Worm (Caenorhabditis elegans) whole organism, L1 larva: ENCODE results near the gene T27E9.6.

Experiments used
- C34B4.2 ChIP-seq: sonication (generic microtip); optimal IDR thresholded peaks from 2 replicates; lab custom pipeline; 2017; ENCODE audit warnings: mild to moderate bottlenecking, missing genetic modification characterization, missing compliant biosample characterization
- F16B12.6 ChIP-seq: fragments of 150-350 bp; optimal IDR thresholded peaks from 2 replicates; lab custom pipeline; 2014; ENCODE audit warnings: missing biosample characterization, missing genetic modification characterization
- Y116A8C.19 ChIP-seq: sonication (generic microtip); optimal IDR thresholded peaks from 2 replicates; lab custom pipeline; 2016; ENCODE audit warnings: missing compliant biosample characterization, missing genetic modification characterization, borderline replicate concordance
- alr-1 ChIP-seq: fragments of 200-800 bp; sonication (Bioruptor generic); optimal IDR thresholded peaks from 2 replicates; lab custom pipeline; 2018; ENCODE audit warnings: borderline replicate concordance, mild to moderate bottlenecking, missing genetic modification characterization, missing compliant biosample characterization
- aly-2 ChIP-seq: fragments of 150-350 bp; optimal IDR thresholded peaks from 2 replicates; lab custom pipeline; 2014; ENCODE audit warnings: missing biosample characterization, missing genetic modification characterization
- blmp-1 ChIP-seq: fragments of 150-350 bp; optimal IDR thresholded peaks from 2 replicates; lab custom pipeline; 2014; ENCODE audit warnings: missing biosample characterization, missing genetic modification characterization
- ceh-8 ChIP-seq: fragments of 200-800 bp; sonication (Bioruptor generic); optimal IDR thresholded peaks from 2 replicates; lab custom pipeline; 2018; ENCODE audit warnings: mild to moderate bottlenecking, missing genetic modification characterization, moderate library complexity, missing compliant biosample characterization
- ceh-90 ChIP-seq: sonication (generic microtip); optimal IDR thresholded peaks from 2 replicates; lab custom pipeline; 2016; ENCODE audit warnings: missing genetic modification characterization, missing compliant biosample characterization
- ces-1 ChIP-seq: fragments of 150-350 bp; optimal IDR thresholded peaks from 2 replicates; lab custom pipeline; 2014; ENCODE audit warnings: missing biosample characterization, missing genetic modification reagents, missing genetic modification characterization
- dsc-1 ChIP-seq: sonication (generic microtip); optimal IDR thresholded peaks from 2 replicates; lab custom pipeline; 2016; ENCODE audit warnings: mild to moderate bottlenecking, missing genetic modification characterization, missing compliant biosample characterization
- efl-1 ChIP-seq, 4 experiments: fragments of 150-350 bp; optimal IDR thresholded peaks in 3 of 4; peaks in 1 of 4; 1 replicate in 1 of 4; 2 replicates in 3 of 4; lab custom pipeline; 2014; ENCODE audit warnings: missing biosample characterization in 2 of 4, missing genetic modification characterization in 2 of 4, missing genetic modification reagents in 2 of 4
- egl-27 ChIP-seq, 2 experiments: fragments of 150-350 bp in 1 of 2; sonication (generic microtip); optimal IDR thresholded peaks; 3 replicates each; lab custom pipeline; 2017 to 2018; ENCODE audit warnings: missing biosample characterization in 2 of 2, missing genetic modification characterization in 2 of 2, missing genetic modification reagents in 2 of 2
- elt-2 ChIP-seq: sonication (generic microtip); optimal IDR thresholded peaks from 2 replicates; lab custom pipeline; 2016; ENCODE audit warnings: missing genetic modification characterization, mild to moderate bottlenecking, inconsistent platforms, missing compliant biosample characterization, missing genetic modification reagents
- elt-3 ChIP-seq, 6 experiments: fragments of 150-350 bp in 1 of 6; sonication (generic microtip); optimal IDR thresholded peaks; 2 replicates each; lab custom pipeline; 2017 to 2018; ENCODE audit warnings: missing biosample characterization in 6 of 6, missing genetic modification characterization in 6 of 6, inconsistent platforms in 1 of 6
- ets-5 ChIP-seq: fragments of 200-800 bp; sonication (Bioruptor generic); IDR thresholded peaks from 2 replicates; pipeline ENCODE4 v1.3.6; 2022; ENCODE audit warnings: missing genetic modification characterization, missing compliant biosample characterization
- fkh-4 ChIP-seq: sonication (generic microtip); optimal IDR thresholded peaks from 2 replicates; lab custom pipeline; 2016; ENCODE audit warnings: missing compliant biosample characterization, missing genetic modification characterization, borderline replicate concordance
- hlh-4 ChIP-seq: sonication (generic microtip); optimal IDR thresholded peaks from 2 replicates; lab custom pipeline; 2016; ENCODE audit warnings: mild to moderate bottlenecking, missing genetic modification characterization, missing compliant biosample characterization
- lin-13 ChIP-seq: fragments of 150-350 bp; optimal IDR thresholded peaks from 2 replicates; lab custom pipeline; 2014; ENCODE audit warnings: missing biosample characterization, missing genetic modification reagents, missing genetic modification characterization
- lin-15B ChIP-seq: fragments of 150-350 bp; sonication (generic microtip); optimal IDR thresholded peaks from 3 replicates; lab custom pipeline; 2014; ENCODE audit warnings: missing biosample characterization, missing genetic modification characterization
- mab-9 ChIP-seq: fragments of 200-800 bp; sonication (Bioruptor generic); IDR thresholded peaks from 2 replicates; pipeline ENCODE4 v1.3.6; 2022; ENCODE audit warnings: missing genetic modification reagents, missing genetic modification characterization, missing compliant biosample characterization
- mef-2 ChIP-seq: fragments of 150-350 bp; optimal IDR thresholded peaks from 2 replicates; lab custom pipeline; 2014; ENCODE audit warnings: missing biosample characterization, missing genetic modification characterization
- nhr-11 ChIP-seq: fragments of 150-350 bp; optimal IDR thresholded peaks from 2 replicates; lab custom pipeline; 2014; ENCODE audit warnings: missing biosample characterization, missing genetic modification characterization
- nhr-19 ChIP-seq: fragments of 200-800 bp; sonication (Bioruptor generic); conservative IDR thresholded peaks from 2 replicates; pipeline ENCODE4 v1.3.6; 2022; ENCODE audit warnings: missing genetic modification characterization, missing compliant biosample characterization
- nhr-28 ChIP-seq: fragments of 150-350 bp; optimal IDR thresholded peaks from 2 replicates; lab custom pipeline; 2014; ENCODE audit warnings: missing biosample characterization, missing genetic modification characterization
- nhr-47 ChIP-seq: sonication (generic microtip); optimal IDR thresholded peaks from 2 replicates; lab custom pipeline; 2016; ENCODE audit warnings: mild to moderate bottlenecking, missing genetic modification characterization, moderate library complexity, missing compliant biosample characterization
- nhr-71 ChIP-seq: sonication (generic microtip); optimal IDR thresholded peaks from 2 replicates; lab custom pipeline; 2016; ENCODE audit warnings: mild to moderate bottlenecking, missing genetic modification characterization, moderate library complexity, missing compliant biosample characterization
- nhr-77 ChIP-seq: fragments of 150-350 bp; optimal IDR thresholded peaks from 2 replicates; lab custom pipeline; 2014; ENCODE audit warnings: missing biosample characterization, missing genetic modification characterization
- nhr-85 ChIP-seq: sonication (generic microtip); peaks from one replicate; lab custom pipeline; 2016; ENCODE audit warnings: missing genetic modification characterization, inconsistent platforms, missing compliant biosample characterization
- skn-1 ChIP-seq: fragments of 150-350 bp; optimal IDR thresholded peaks from 2 replicates; lab custom pipeline; 2014; ENCODE audit warnings: missing biosample characterization, missing genetic modification characterization
- sox-4 ChIP-seq: sonication (generic microtip); optimal IDR thresholded peaks from 2 replicates; lab custom pipeline; 2016; ENCODE audit warnings: missing genetic modification characterization, missing compliant biosample characterization
- sptf-1 ChIP-seq: fragments of 150-350 bp; optimal IDR thresholded peaks from 2 replicates; lab custom pipeline; 2014; ENCODE audit warnings: missing biosample characterization, missing genetic modification characterization
- sup-37 ChIP-seq: fragments of 200-800 bp; sonication (Bioruptor generic); optimal IDR thresholded peaks from 2 replicates; lab custom pipeline; 2018; ENCODE audit warnings: mild to moderate bottlenecking, missing genetic modification characterization, missing compliant biosample characterization
- tlp-1 ChIP-seq: fragments of 150-350 bp; optimal IDR thresholded peaks from 2 replicates; lab custom pipeline; 2014; ENCODE audit warnings: missing biosample characterization, missing genetic modification characterization
- unc-62 ChIP-seq: fragments of 150-350 bp; optimal IDR thresholded peaks from 2 replicates; lab custom pipeline; 2014; ENCODE audit warnings: missing biosample characterization, missing genetic modification reagents, missing genetic modification characterization
- unc-86 ChIP-seq: sonication (generic microtip); optimal IDR thresholded peaks from 2 replicates; lab custom pipeline; 2016; ENCODE audit warnings: missing genetic modification characterization, missing compliant biosample characterization
- xbp-1 ChIP-seq: sonication (generic microtip); optimal IDR thresholded peaks from 2 replicates; lab custom pipeline; 2016; ENCODE audit warnings: missing genetic modification characterization, missing compliant biosample characterization
- ztf-11 ChIP-seq, 2 experiments: sonication (generic microtip); optimal IDR thresholded peaks; 2 replicates each; lab custom pipeline; 2016 to 2017; ENCODE audit warnings: missing genetic modification characterization in 2 of 2, missing biosample characterization in 1 of 2, missing compliant biosample characterization in 1 of 2

T27E9.6 gene

ce11 chrIII:13476682-13477081, at the start of gene T27E9.6:
TSS of gene T27E9.6 (minus strand) at chrIII:13476782.
- TF ChIP-seq xbp-1 (tag; lab: Kevin White, UChicago) (no peak), nhr-47 (tag; lab: Kevin White, UChicago) (no peak), sox-4 (tag; lab: Kevin White, UChicago) (no peak), C34B4.2 (tag; lab: Kevin White, UChicago) (no peak), blmp-1 (no peak), nhr-11 (no peak)

ce11 chrIII:13526191-13526590, 49.6 kb upstream of the T27E9.6 start:
- no peak for TF ChIP-seq nhr-85 (tag; lab: Kevin White, UChicago)
- TF ChIP-seq nhr-19 = no peak
- no peak for TF ChIP-seq ces-1
- TF ChIP-seq ztf-11 (tag; optimal IDR thresholded peaks at IDR 0.05; lab: Kevin White, UChicago) = no peak
- no peak for TF ChIP-seq ceh-90
- no peak for TF ChIP-seq lin-15B (tag; lab: Kevin White, UChicago)
- no peak for TF ChIP-seq hlh-4 (tag; lab: Kevin White, UChicago)
- no peak for TF ChIP-seq ceh-8 (GFP tag; lab: Kevin White, UChicago)
- TF ChIP-seq aly-2 (tag; lab: Kevin White, UChicago) = no peak
- TF ChIP-seq tlp-1 (tag; lab: Kevin White, UChicago) = no peak
- TF ChIP-seq nhr-77 (tag; lab: Kevin White, UChicago) = no peak
- TF ChIP-seq elt-3 (tag; optimal IDR thresholded peaks at IDR 0.05; lab: Kevin White, UChicago) = no peak
- no peak for TF ChIP-seq egl-27 (tag; optimal IDR thresholded peaks at IDR 0.05; lab: Kevin White, UChicago)
- no peak for TF ChIP-seq nhr-28
- no peak for TF ChIP-seq ets-5
- TF ChIP-seq unc-62 (GFP tag; lab: Kevin White, UChicago) = no peak

- TF ChIP-seq alr-1 (tag; lab: Kevin White, UChicago) (peak; percentile 11), sup-37 (no peak), ztf-11 (tag; optimal IDR thresholded peaks at IDR 0.05; lab: Kevin White, UChicago) (no peak), efl-1 (optimal IDR thresholded peaks at IDR 0.05; lab: Kevin White, UChicago) (no peak), efl-1 (GFP tag; optimal IDR thresholded peaks at IDR 0.05 in 1 of 2; lab: Kevin White, UChicago) (peak in 1 of 2 experiments; percentile 6)
Observed at ce11 chrIII:13525118-13525839, 48.7 kb upstream of the T27E9.6 start.

ce11 chrIII:13524021-13524420, 47.4 kb upstream of the T27E9.6 start, which contains the start of gene pod-1:
TSS of gene pod-1 (minus strand) at chrIII:13524121.
- TF ChIP-seq dsc-1 (tag; lab: Kevin White, UChicago) (no peak), efl-1 (optimal IDR thresholded peaks at IDR 0.05; lab: Kevin White, UChicago) (no peak), efl-1 (GFP tag; optimal IDR thresholded peaks at IDR 0.05 in 1 of 2; lab: Kevin White, UChicago) (no peak), mab-9 (GFP tag; lab: Robert Waterston, UW) (no peak), skn-1 (no peak), nhr-77 (tag; lab: Kevin White, UChicago) (no peak), blmp-1 (no peak), unc-86 (tag; lab: Kevin White, UChicago) (no peak), nhr-71 (no peak), xbp-1 (tag; lab: Kevin White, UChicago) (no peak), sox-4 (tag; lab: Kevin White, UChicago) (no peak), lin-13 (no peak), Y116A8C.19 (tag; lab: Kevin White, UChicago) (no peak), elt-2 (tag; lab: Kevin White, UChicago) (no peak), egl-27 (tag; optimal IDR thresholded peaks at IDR 0.05; lab: Kevin White, UChicago) (no peak), fkh-4 (no peak), F16B12.6 (tag; lab: Kevin White, UChicago) (no peak), mef-2 (tag; lab: Kevin White, UChicago) (no peak), sptf-1 (tag; lab: Kevin White, UChicago) (no peak), nhr-47 (tag; lab: Kevin White, UChicago) (no peak)
